Worm (Caenorhabditis elegans) whole organism, L4/young adult: ENCODE results near the gene srw-72.

Source experiments
- dao-5 ChIP-seq: sonication (generic microtip); optimal IDR thresholded peaks from 2 replicates; lab custom pipeline; 2016; ENCODE audit warnings: missing genotype, missing genetic modification characterization, moderate library complexity, missing compliant biosample characterization
- him-1 ChIP-seq: sonication (generic microtip); optimal IDR thresholded peaks from 2 replicates; lab custom pipeline; 2016; ENCODE audit warnings: missing genotype, missing genetic modification reagents, missing genetic modification characterization, missing compliant biosample characterization

- TF ChIP-seq dao-5 (tag; lab: Kevin White, UChicago) (no peak), him-1 (tag; lab: Kevin White, UChicago) (no peak)
These were observed at the start of gene srw-72 for ce11 chrV:17466751-17467150.
